Worm (Caenorhabditis elegans): ENCODE data around the gene ZK105.5.

- no peak for TF ChIP-seq Y53F4B.3 (GFP tag; IDR thresholded peaks at IDR 0.05)
- TF ChIP-seq tbp1 (GFP tag; optimal IDR thresholded peaks at IDR 0.05): no peak
- no peak for TF ChIP-seq T07F8.4 (tag; optimal IDR thresholded peaks at IDR 0.05)
- TF ChIP-seq B0336.3 (GFP tag; IDR thresholded peaks at IDR 0.05): no peak
- no peak for TF ChIP-seq attf-6 (GFP tag; IDR thresholded peaks at IDR 0.05)
- no peak for TF ChIP-seq sdz-38 (tag; optimal IDR thresholded peaks at IDR 0.05)
Measured at ce11 chrV:7672258-7672657, 45.3 kb downstream of the ZK105.5 start, which contains the start of gene C12D5.4.

Measured in whole organism, young adult.